Worm (Caenorhabditis elegans): ENCODE results near the gene sri-54.

sri-54 gene

ce11 chrII:3102018-3102417 is 35.7 kb downstream of the sri-54 start, which contains the start of gene clec-121:
clec-121 (plus strand) TSS chrII:3102318.
- no peak for TF ChIP-seq ceh-82 (tag; optimal IDR thresholded peaks at IDR 0.05)
- TF ChIP-seq mbf-1 (tag; optimal IDR thresholded peaks at IDR 0.05): no peak
- no peak for TF ChIP-seq lin-11 (tag; optimal IDR thresholded peaks at IDR 0.05)
- no peak for TF ChIP-seq zag-1 (tag; optimal IDR thresholded peaks at IDR 0.05)
- no peak for TF ChIP-seq sma-9 (GFP tag; optimal IDR thresholded peaks at IDR 0.05)
- no peak for TF ChIP-seq sma-9 (tag; optimal IDR thresholded peaks at IDR 0.05)
- no peak for TF ChIP-seq sma-3 (GFP tag; optimal IDR thresholded peaks at IDR 0.05)
- no peak for TF ChIP-seq nhr-6 (tag; optimal IDR thresholded peaks at IDR 0.05)
- no peak for TF ChIP-seq aly-2 (tag; optimal IDR thresholded peaks at IDR 0.05)
- TF ChIP-seq nhr-237 (tag; optimal IDR thresholded peaks at IDR 0.05): no peak
- no peak for TF ChIP-seq nhr-77 (tag; optimal IDR thresholded peaks at IDR 0.05)
- no peak for TF ChIP-seq ama-1 (optimal IDR thresholded peaks at IDR 0.05)
- no peak for TF ChIP-seq ztf-1 (GFP tag; conservative IDR thresholded peaks at IDR 0.05)
- no peak for TF ChIP-seq lin-39 (tag; optimal IDR thresholded peaks at IDR 0.05)
- no peak for TF ChIP-seq nhr-11 (tag; optimal IDR thresholded peaks at IDR 0.05)
- TF ChIP-seq snpc-4 (tag; optimal IDR thresholded peaks at IDR 0.05): no peak
- no peak for TF ChIP-seq lin-13 (GFP tag; optimal IDR thresholded peaks at IDR 0.05)
- no peak for TF ChIP-seq crh-2 (tag; optimal IDR thresholded peaks at IDR 0.05)
- no peak for TF ChIP-seq egl-27 (tag; optimal IDR thresholded peaks at IDR 0.05)
- no peak for TF ChIP-seq elt-1 (tag; optimal IDR thresholded peaks at IDR 0.05)
- TF ChIP-seq peb-1 (tag; optimal IDR thresholded peaks at IDR 0.05): no peak

ce11 chrII:3100546-3100945 is 37.2 kb downstream of the sri-54 start, which contains the start of gene srg-24:
srg-24 (minus strand) TSS chrII:3100646.
- TF ChIP-seq sma-9 (GFP tag; optimal IDR thresholded peaks at IDR 0.05) (no peak), sma-9 (tag; optimal IDR thresholded peaks at IDR 0.05) (no peak), mbf-1 (tag; optimal IDR thresholded peaks at IDR 0.05) (no peak), ztf-11 (tag; optimal IDR thresholded peaks at IDR 0.05) (no peak), nhr-237 (tag; optimal IDR thresholded peaks at IDR 0.05) (no peak), egl-27 (tag; optimal IDR thresholded peaks at IDR 0.05) (no peak), nhr-6 (tag; optimal IDR thresholded peaks at IDR 0.05) (no peak), lin-13 (GFP tag; optimal IDR thresholded peaks at IDR 0.05) (no peak), ama-1 (optimal IDR thresholded peaks at IDR 0.05) (no peak), nhr-11 (tag; optimal IDR thresholded peaks at IDR 0.05) (no peak), crh-2 (tag; optimal IDR thresholded peaks at IDR 0.05) (no peak), C34F6.9 (tag; optimal IDR thresholded peaks at IDR 0.05) (no peak), skn-1 (tag; optimal IDR thresholded peaks at IDR 0.05) (no peak), sma-3 (GFP tag; optimal IDR thresholded peaks at IDR 0.05) (no peak), nhr-21 (tag; optimal IDR thresholded peaks at IDR 0.05) (no peak), gmeb-1 (tag; optimal IDR thresholded peaks at IDR 0.05) (no peak), F13H6.1 (tag; optimal IDR thresholded peaks at IDR 0.05) (no peak), R02D3.7 (tag; optimal IDR thresholded peaks at IDR 0.05) (no peak), nhr-77 (tag; optimal IDR thresholded peaks at IDR 0.05) (no peak)

ce11 chrII:3096857-3097256 is 40.8 kb downstream of the sri-54 start, which contains the start of gene Y25C1A.14:
Y25C1A.14 (minus strand) TSS chrII:3096957.
- TF ChIP-seq Y55F3AM.14 (GFP tag; optimal IDR thresholded peaks at IDR 0.05): no peak
- no peak for TF ChIP-seq ztf-11 (tag; optimal IDR thresholded peaks at IDR 0.05)
- no peak for TF ChIP-seq R02D3.7 (tag; optimal IDR thresholded peaks at IDR 0.05)
- no peak for TF ChIP-seq unc-62 (GFP tag; optimal IDR thresholded peaks at IDR 0.05)
- no peak for TF ChIP-seq mdl-1 (tag; optimal IDR thresholded peaks at IDR 0.05)
- TF ChIP-seq peb-1 (tag; optimal IDR thresholded peaks at IDR 0.05): no peak
- TF ChIP-seq crh-2 (tag; optimal IDR thresholded peaks at IDR 0.05): no peak
- TF ChIP-seq mbf-1 (tag; optimal IDR thresholded peaks at IDR 0.05): no peak
- no peak for TF ChIP-seq elt-1 (tag; optimal IDR thresholded peaks at IDR 0.05)
- TF ChIP-seq sma-9 (GFP tag; optimal IDR thresholded peaks at IDR 0.05): no peak
- TF ChIP-seq sma-9 (tag; optimal IDR thresholded peaks at IDR 0.05): no peak
- TF ChIP-seq ztf-4 (tag; optimal IDR thresholded peaks at IDR 0.05): no peak
- no peak for TF ChIP-seq skn-1 (tag; optimal IDR thresholded peaks at IDR 0.05)
- TF ChIP-seq ceh-82 (tag; optimal IDR thresholded peaks at IDR 0.05): no peak
- TF ChIP-seq nhr-23 (tag; optimal IDR thresholded peaks at IDR 0.05): no peak
- no peak for TF ChIP-seq ztf-1 (GFP tag; conservative IDR thresholded peaks at IDR 0.05)
- TF ChIP-seq nhr-11 (tag; optimal IDR thresholded peaks at IDR 0.05): no peak
- TF ChIP-seq nhr-237 (tag; optimal IDR thresholded peaks at IDR 0.05): no peak
- TF ChIP-seq blmp-1 (tag; optimal IDR thresholded peaks at IDR 0.05; ENCODE audit: insufficient read depth): no peak
- TF ChIP-seq ceh-16 (tag; optimal IDR thresholded peaks at IDR 0.05): no peak
- no peak for TF ChIP-seq ama-1 (optimal IDR thresholded peaks at IDR 0.05)

- no peak for TF ChIP-seq nhr-11 (tag; optimal IDR thresholded peaks at IDR 0.05)
- no peak for TF ChIP-seq crh-2 (tag; optimal IDR thresholded peaks at IDR 0.05)
- no peak for TF ChIP-seq unc-62 (GFP tag; optimal IDR thresholded peaks at IDR 0.05)
- TF ChIP-seq peb-1 (tag; optimal IDR thresholded peaks at IDR 0.05): no peak
- no peak for TF ChIP-seq ceh-82 (tag; optimal IDR thresholded peaks at IDR 0.05)
Measured at ce11 chrII:3096060-3096459, 41.6 kb downstream of the sri-54 start, which contains the start of gene srg-23. srg-23 (minus strand) TSS chrII:3096160.

Measured in whole organism, L2 larva.